Worm (Caenorhabditis elegans) whole organism, L2 larva: ENCODE data around the gene ZK550.6.
A peak's percentile ranks its signal among the peaks of the same experiment; 100 is the strongest.

ENCODE experiments used
- C34F6.9 ChIP-seq: fragments of 150-350 bp; optimal IDR thresholded peaks from 2 replicates; lab custom pipeline; 2014; ENCODE audit warnings: missing biosample characterization, missing genetic modification characterization
- R02D3.7 ChIP-seq: fragments of 150-350 bp; optimal IDR thresholded peaks from 2 replicates; lab custom pipeline; 2014; ENCODE audit warnings: missing biosample characterization, missing genetic modification characterization
- aly-2 ChIP-seq: fragments of 150-350 bp; optimal IDR thresholded peaks from 2 replicates; lab custom pipeline; 2014; ENCODE audit warnings: missing biosample characterization, missing genetic modification characterization
- ama-1 ChIP-seq: fragments of 150-350 bp; optimal IDR thresholded peaks from 2 replicates; lab custom pipeline; 2018; ENCODE audit warnings: inconsistent platforms
- blmp-1 ChIP-seq: sonication (generic microtip); optimal IDR thresholded peaks from 2 replicates; lab custom pipeline; 2017; ENCODE audit warnings: missing genetic modification characterization, mild to moderate bottlenecking, missing compliant biosample characterization, antibody characterized with exemption, moderate library complexity; ENCODE audit not compliant: insufficient read depth
- ceh-82 ChIP-seq: fragments of 150-350 bp; optimal IDR thresholded peaks from 2 replicates; lab custom pipeline; 2014; ENCODE audit warnings: missing biosample characterization, missing genetic modification characterization
- dmd-4 ChIP-seq: sonication (generic microtip); optimal IDR thresholded peaks from 2 replicates; lab custom pipeline; 2017; ENCODE audit warnings: missing biosample characterization, missing genetic modification characterization
- egl-27 ChIP-seq: sonication (generic microtip); optimal IDR thresholded peaks from 3 replicates; lab custom pipeline; 2017; ENCODE audit warnings: missing biosample characterization, missing genetic modification reagents, missing genetic modification characterization
- elt-1 ChIP-seq: fragments of 150-350 bp; optimal IDR thresholded peaks from 2 replicates; lab custom pipeline; 2014; ENCODE audit warnings: missing biosample characterization, missing genetic modification characterization
- elt-3 ChIP-seq: sonication (generic microtip); optimal IDR thresholded peaks from 2 replicates; lab custom pipeline; 2017; ENCODE audit warnings: missing biosample characterization, missing genetic modification characterization
- gmeb-1 ChIP-seq: fragments of 150-350 bp; optimal IDR thresholded peaks from 2 replicates; lab custom pipeline; 2014; ENCODE audit warnings: missing biosample characterization, missing genetic modification characterization
- lin-11 ChIP-seq: fragments of 150-350 bp; sonication (generic microtip); optimal IDR thresholded peaks from 2 replicates; lab custom pipeline; 2014; ENCODE audit warnings: missing biosample characterization, missing genetic modification characterization, inconsistent platforms, mixed read lengths
- lin-13 ChIP-seq: fragments of 150-350 bp; optimal IDR thresholded peaks from 2 replicates; lab custom pipeline; 2014; ENCODE audit warnings: missing biosample characterization, missing genetic modification reagents, missing genetic modification characterization
- lin-39 ChIP-seq: fragments of 150-350 bp; optimal IDR thresholded peaks from 2 replicates; lab custom pipeline; 2014; ENCODE audit warnings: missing biosample characterization, missing genetic modification reagents, missing genetic modification characterization
- lsy-2 ChIP-seq, 2 experiments: fragments of 150-350 bp in 1 of 2; sonication (generic microtip) in 1 of 2; optimal IDR thresholded peaks; 2 replicates each; lab custom pipeline; 2014 to 2017; ENCODE audit warnings: missing biosample characterization in 2 of 2, missing genetic modification characterization in 2 of 2
- mab-5 ChIP-seq: fragments of 150-350 bp; optimal IDR thresholded peaks from 2 replicates; lab custom pipeline; 2014; ENCODE audit warnings: missing biosample characterization, missing genetic modification characterization
- mbf-1 ChIP-seq: sonication (generic microtip); optimal IDR thresholded peaks from 2 replicates; lab custom pipeline; 2017; ENCODE audit warnings: missing biosample characterization, missing genetic modification characterization
- mdl-1 ChIP-seq, 2 experiments: fragments of 150-350 bp in 1 of 2; sonication (generic microtip) in 1 of 2; optimal IDR thresholded peaks; 2 replicates each; lab custom pipeline; 2017; ENCODE audit warnings: missing biosample characterization in 2 of 2, missing genetic modification characterization in 2 of 2
- nhr-10 ChIP-seq: sonication (generic microtip); optimal IDR thresholded peaks from 2 replicates; lab custom pipeline; 2017; ENCODE audit warnings: missing biosample characterization, missing genetic modification characterization
- nhr-11 ChIP-seq: fragments of 150-350 bp; optimal IDR thresholded peaks from 2 replicates; lab custom pipeline; 2014; ENCODE audit warnings: missing biosample characterization, missing genetic modification characterization
- nhr-12 ChIP-seq: fragments of 150-350 bp; optimal IDR thresholded peaks from 2 replicates; lab custom pipeline; 2014; ENCODE audit warnings: missing biosample characterization, missing genetic modification characterization
- nhr-129 ChIP-seq: fragments of 150-350 bp; optimal IDR thresholded peaks from 2 replicates; lab custom pipeline; 2014; ENCODE audit warnings: missing biosample characterization, missing genetic modification characterization
- nhr-23 ChIP-seq: fragments of 150-350 bp; optimal IDR thresholded peaks from 2 replicates; lab custom pipeline; 2014; ENCODE audit warnings: missing biosample characterization, missing genetic modification reagents, missing genetic modification characterization
- nhr-25 ChIP-seq: fragments of 150-350 bp; sonication (generic microtip); optimal IDR thresholded peaks from 3 replicates; lab custom pipeline; 2014; ENCODE audit warnings: missing biosample characterization, missing genetic modification characterization
- nhr-77 ChIP-seq: fragments of 150-350 bp; optimal IDR thresholded peaks from 2 replicates; lab custom pipeline; 2014; ENCODE audit warnings: missing biosample characterization, missing genetic modification characterization
- peb-1 ChIP-seq: fragments of 150-350 bp; optimal IDR thresholded peaks from 2 replicates; lab custom pipeline; 2014; ENCODE audit warnings: missing biosample characterization, missing genetic modification characterization
- sem-4 ChIP-seq: fragments of 150-350 bp; optimal IDR thresholded peaks from 2 replicates; lab custom pipeline; 2014; ENCODE audit warnings: missing biosample characterization, missing genetic modification reagents, missing genetic modification characterization
- skn-1 ChIP-seq: sonication (generic microtip); optimal IDR thresholded peaks from 2 replicates; lab custom pipeline; 2017; ENCODE audit warnings: missing biosample characterization, missing genetic modification characterization
- sma-9 ChIP-seq, 2 experiments: fragments of 150-350 bp in 1 of 2; sonication (generic microtip) in 1 of 2; optimal IDR thresholded peaks; 2 replicates each; lab custom pipeline; 2014 to 2016; ENCODE audit warnings: missing genetic modification characterization in 2 of 2, mild to moderate bottlenecking in 1 of 2, missing biosample characterization in 1 of 2, missing compliant biosample characterization in 1 of 2, missing genetic modification reagents in 1 of 2, moderate library complexity in 1 of 2
- unc-55 ChIP-seq: fragments of 150-350 bp; sonication (generic microtip); optimal IDR thresholded peaks from 3 replicates; lab custom pipeline; 2014; ENCODE audit warnings: missing biosample characterization, missing genetic modification reagents, missing genetic modification characterization
- unc-62 ChIP-seq: fragments of 150-350 bp; optimal IDR thresholded peaks from 2 replicates; lab custom pipeline; 2014; ENCODE audit warnings: missing biosample characterization, missing genetic modification reagents, missing genetic modification characterization
- zag-1 ChIP-seq: fragments of 150-350 bp; optimal IDR thresholded peaks from 2 replicates; lab custom pipeline; 2014; ENCODE audit warnings: missing biosample characterization, missing genetic modification characterization

Gene ZK550.6

DNA sequence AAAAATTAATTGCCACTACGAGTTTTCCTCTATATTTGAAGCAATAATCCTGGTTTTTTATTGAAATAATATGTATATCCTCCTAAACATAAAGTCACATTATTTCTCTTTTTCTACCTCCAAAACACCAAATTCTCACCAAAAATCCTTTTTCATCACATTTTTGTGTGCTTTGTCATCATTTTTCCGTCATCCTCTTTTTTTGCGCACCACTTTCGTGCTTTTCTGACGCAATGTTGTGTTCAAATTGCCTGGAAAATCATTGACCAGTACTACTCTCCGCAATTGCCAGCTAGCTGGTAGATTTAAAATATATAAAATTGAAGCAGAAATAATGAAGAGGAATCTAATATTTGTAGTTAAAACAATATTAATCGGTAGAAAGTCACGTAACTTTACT, 5.8 kb upstream of the ZK550.6 start:
- TF ChIP-seq nhr-12 (no peak), blmp-1 (tag; lab: Kevin White, UChicago) (no peak), nhr-129 (tag; lab: Kevin White, UChicago) (no peak), lsy-2 (tag; optimal IDR thresholded peaks at IDR 0.05; lab: Kevin White, UChicago) (no peak), ama-1 (no peak), lin-11 (tag; lab: Kevin White, UChicago) (no peak), peb-1 (no peak), C34F6.9 (tag; lab: Kevin White, UChicago) (no peak), lin-39 (tag; lab: Kevin White, UChicago) (no peak), sem-4 (no peak), unc-55 (GFP tag; lab: Kevin White, UChicago) (no peak), nhr-11 (tag; lab: Kevin White, UChicago) (no peak), unc-62 (GFP tag; lab: Kevin White, UChicago) (no peak)
- TF ChIP-seq, all 48 proteins: peak for 0

DNA sequence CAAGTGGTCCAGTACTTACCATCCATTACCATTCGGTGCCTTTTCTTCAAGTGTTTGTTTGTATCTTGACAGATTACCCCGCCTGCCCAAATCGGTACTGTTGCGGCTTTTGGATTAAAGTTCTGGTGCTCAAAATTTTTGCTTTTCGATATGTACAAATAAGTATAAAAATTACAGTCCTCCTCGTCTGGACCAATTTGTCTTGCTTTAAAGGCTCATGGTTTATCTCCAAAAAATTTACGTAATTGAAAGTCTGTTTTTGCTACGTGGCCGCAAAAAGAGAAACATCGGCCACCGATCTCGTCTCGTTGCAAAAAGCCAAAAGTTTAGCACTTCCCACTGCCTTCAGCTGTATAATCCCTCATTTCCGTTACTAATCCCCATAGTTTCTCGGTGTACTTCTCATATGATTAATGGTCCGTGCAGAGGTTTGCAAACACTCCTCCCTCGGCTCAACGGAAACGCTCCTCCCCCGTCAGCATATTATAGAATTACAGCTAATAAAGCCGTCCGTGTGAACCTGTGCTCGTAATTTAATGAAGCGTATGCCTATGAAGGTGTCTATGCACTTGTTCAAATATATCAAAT, 5.1 kb upstream of the ZK550.6 start:
- TF ChIP-seq mab-5 (tag; lab: Kevin White, UChicago) (peak; percentile 27), unc-55 (GFP tag; lab: Kevin White, UChicago) (peak; percentile 70), peb-1 (no peak)

DNA sequence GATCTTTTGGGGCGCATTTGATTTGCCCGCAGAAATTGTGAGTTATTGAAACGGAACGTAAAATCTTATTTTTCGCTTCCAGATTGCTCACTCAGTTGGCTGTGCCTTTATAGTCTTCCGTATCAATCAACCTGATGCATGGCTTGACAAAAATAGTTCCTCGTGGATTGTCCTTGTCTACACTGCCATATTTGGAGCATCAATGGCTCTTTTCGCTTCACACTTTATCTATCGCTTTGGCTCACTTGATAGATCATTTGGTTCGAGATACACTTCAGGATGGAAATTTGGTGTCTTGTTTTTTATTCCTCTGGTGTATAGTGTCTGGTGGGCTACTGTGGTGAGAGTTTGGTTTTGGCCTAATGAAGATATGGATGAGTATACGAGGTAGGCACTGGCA, 3.4 kb upstream of the ZK550.6 start:
- no peak for TF ChIP-seq mab-5 (tag; lab: Kevin White, UChicago)
- no peak for TF ChIP-seq egl-27
- TF ChIP-seq aly-2 (tag; lab: Kevin White, UChicago): no peak
- no peak for TF ChIP-seq nhr-23 (tag; lab: Kevin White, UChicago)
- TF ChIP-seq elt-1 (tag; lab: Kevin White, UChicago): no peak
- no peak for TF ChIP-seq gmeb-1
- no peak for TF ChIP-seq ceh-82 (tag; lab: Kevin White, UChicago)
- TF ChIP-seq sma-9 (GFP tag; optimal IDR thresholded peaks at IDR 0.05; lab: Kevin White, UChicago): no peak
- TF ChIP-seq sma-9 (tag; optimal IDR thresholded peaks at IDR 0.05; lab: Kevin White, UChicago): no peak
- TF ChIP-seq nhr-25 (tag; lab: Kevin White, UChicago): no peak
- TF ChIP-seq unc-55 (GFP tag; lab: Kevin White, UChicago): no peak

DNA sequence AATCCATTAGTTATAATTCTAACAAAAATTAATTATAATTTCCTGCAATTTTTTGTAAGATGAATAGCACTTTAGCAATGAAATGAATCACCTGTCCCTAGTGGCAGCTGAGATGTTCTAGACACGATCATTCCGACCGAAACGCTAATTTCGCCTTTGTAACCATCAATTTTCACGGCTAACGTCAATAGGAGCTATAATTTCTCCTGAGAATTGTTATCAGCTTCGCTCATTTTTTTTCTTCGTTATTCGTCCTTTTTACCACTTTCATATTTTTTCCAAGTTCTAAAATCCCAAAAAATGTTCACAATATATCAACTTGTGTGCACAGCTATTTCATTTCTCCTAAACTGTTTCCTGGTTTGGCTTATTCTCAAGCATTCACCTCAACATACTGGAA, 3.0 kb upstream of the ZK550.6 start, which contains the start of gene str-187:
TSS of gene str-187 (plus strand) at position 301 of the 400 bp plus-strand sequence.
- TF ChIP-seq aly-2 (tag; lab: Kevin White, UChicago) (no peak), egl-27 (no peak), mbf-1 (tag; lab: Kevin White, UChicago) (no peak), gmeb-1 (no peak), mdl-1 (tag; optimal IDR thresholded peaks at IDR 0.05; lab: Kevin White, UChicago) (no peak), dmd-4 (tag; lab: Kevin White, UChicago) (no peak), R02D3.7 (tag; lab: Kevin White, UChicago) (no peak), sem-4 (no peak), zag-1 (tag; lab: Kevin White, UChicago) (no peak), skn-1 (tag; lab: Kevin White, UChicago) (no peak), lin-13 (GFP tag; lab: Kevin White, UChicago) (no peak), lin-39 (tag; lab: Kevin White, UChicago) (no peak), nhr-10 (tag; lab: Kevin White, UChicago) (no peak), unc-62 (GFP tag; lab: Kevin White, UChicago) (no peak), lsy-2 (tag; optimal IDR thresholded peaks at IDR 0.05; lab: Kevin White, UChicago) (no peak), nhr-77 (tag; lab: Kevin White, UChicago) (no peak)
- TF ChIP-seq, all 48 proteins: peak for 0

DNA sequence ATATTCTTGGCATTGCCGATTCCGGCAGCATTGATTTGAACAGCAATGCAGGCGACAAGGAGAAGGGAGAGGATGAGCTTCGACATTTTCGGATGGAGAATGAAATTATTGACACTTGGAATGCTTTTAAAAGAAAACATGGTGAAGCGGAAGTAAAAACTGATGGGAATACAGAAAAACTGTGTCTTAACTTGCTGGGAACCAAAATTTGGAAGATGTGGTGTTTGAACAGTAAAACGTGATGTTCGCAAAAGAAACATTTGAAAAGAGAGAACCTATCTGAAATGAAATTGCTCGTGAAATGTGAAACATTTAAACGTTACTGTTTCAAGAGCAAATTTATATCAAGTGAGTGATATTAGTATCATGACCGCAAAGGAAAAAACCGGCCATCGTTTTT, 2.4 kb upstream of the ZK550.6 start, which contains the start of gene F26D10.13:
TSS of gene F26D10.13 (minus strand) at position 101 of the 400 bp plus-strand sequence.
- no peak for TF ChIP-seq C34F6.9 (tag; lab: Kevin White, UChicago)
- no peak for TF ChIP-seq ama-1
- TF ChIP-seq elt-3 (tag; lab: Kevin White, UChicago): no peak
